Fruit fly (Drosophila melanogaster): Measurements from ENCODE around the gene CG32815.
A peak's percentile ranks its signal among the peaks of the same experiment; 100 is the strongest.

Gene CG32815

dm6 chrX:966818-967217, 34.6 kb downstream of the CG32815 start (continued):
- TF ChIP-seq org-1 (GFP tag; optimal IDR thresholded peaks at IDR 0.05): peak; percentile 36
- TF ChIP-seq hb (GFP tag; IDR thresholded peaks at IDR 0.05; ENCODE audit: partially characterized antibody): no peak
- TF ChIP-seq CG16779 (GFP tag; IDR thresholded peaks at IDR 0.05): no peak
- no peak for TF ChIP-seq NC2β (GFP tag; optimal IDR thresholded peaks at IDR 0.05)
- TF ChIP-seq Doc3 (GFP tag; IDR thresholded peaks at IDR 0.05; ENCODE audit: partially characterized antibody): no peak
- peak; percentile 32 for TF ChIP-seq oc (tag; optimal IDR thresholded peaks at IDR 0.05)
- peak; percentile 31; the same call in 1 of the 3 replicates for TF ChIP-seq ase (GFP tag; IDR thresholded peaks at IDR 0.05)
- no peak for TF ChIP-seq Camta (GFP tag; optimal IDR thresholded peaks at IDR 0.05)
- TF ChIP-seq CG15479 (GFP tag; optimal IDR thresholded peaks at IDR 0.05): no peak
- peak; percentile 49 for TF ChIP-seq CG9932 (GFP tag; IDR thresholded peaks at IDR 0.05)
- TF ChIP-seq dmrt99B (tag; optimal IDR thresholded peaks at IDR 0.05): peak; percentile 62
- peak; percentile 4 for TF ChIP-seq CG18619 (GFP tag; optimal IDR thresholded peaks at IDR 0.05)
- TF ChIP-seq CG30403 (GFP tag; optimal IDR thresholded peaks at IDR 0.05): peak; percentile 15
- TF ChIP-seq klu (GFP tag; IDR thresholded peaks at IDR 0.05): no peak
- no peak for TF ChIP-seq NC2α (GFP tag; optimal IDR thresholded peaks at IDR 0.05)
- no peak for TF ChIP-seq peb (GFP tag; IDR thresholded peaks at IDR 0.05)
- no peak for TF ChIP-seq bigmax (GFP tag; optimal IDR thresholded peaks at IDR 0.05)
- peak; percentile 30 for TF ChIP-seq Oli (tag; optimal IDR thresholded peaks at IDR 0.05)
- TF ChIP-seq Atf3 (GFP tag; optimal IDR thresholded peaks at IDR 0.05): no peak
- peak; percentile 56 for TF ChIP-seq slbo (GFP tag; IDR thresholded peaks at IDR 0.05)
- no peak for TF ChIP-seq CG1602 (GFP tag; optimal IDR thresholded peaks at IDR 0.05)
- TF ChIP-seq CG9817 (tag; optimal IDR thresholded peaks at IDR 0.05): peak; percentile 27
- peak; percentile 24 for TF ChIP-seq CG1603 (tag; optimal IDR thresholded peaks at IDR 0.05)
- TF ChIP-seq Dbx (GFP tag; IDR thresholded peaks at IDR 0.05): peak; percentile 40; the same call in 1 of the 3 replicates
- no peak for TF ChIP-seq CG10321 (GFP tag; IDR thresholded peaks at IDR 0.05)
- peak; percentile 23 for TF ChIP-seq unpg (GFP tag; optimal IDR thresholded peaks at IDR 0.05)
- peak; percentile 16 for TF ChIP-seq fd96Cb (tag; optimal IDR thresholded peaks at IDR 0.05)
- TF ChIP-seq yki (optimal IDR thresholded peaks at IDR 0.05): no peak
- peak; percentile 17; the same call in 1 of the 2 replicates for TF ChIP-seq Oaz (GFP tag; IDR thresholded peaks at IDR 0.05)
- TF ChIP-seq Elba2 (GFP tag; optimal IDR thresholded peaks at IDR 0.05): no peak
- no peak for TF ChIP-seq exex (tag; optimal IDR thresholded peaks at IDR 0.05)
- 0 out of 3 replicates have a peak, but pooled peaks have one; percentile 35 for TF ChIP-seq CG3726 (GFP tag; IDR thresholded peaks at IDR 0.05)
- TF ChIP-seq CG17359 (tag; optimal IDR thresholded peaks at IDR 0.05): peak; percentile 56
- TF ChIP-seq Hmr (GFP tag; optimal IDR thresholded peaks at IDR 0.05): peak; percentile 60
- no peak for TF ChIP-seq ham (GFP tag; IDR thresholded peaks at IDR 0.05)
- peak; percentile 4 for TF ChIP-seq Blimp-1 (GFP tag; optimal IDR thresholded peaks at IDR 0.05)
- peak; percentile 56 for TF ChIP-seq ttk (GFP tag; IDR thresholded peaks at IDR 0.05)
- peak; percentile 48 for TF ChIP-seq cwo (GFP tag; optimal IDR thresholded peaks at IDR 0.05)
- TF ChIP-seq Fer3 (tag; optimal IDR thresholded peaks at IDR 0.05): peak; percentile 30
- peak; percentile 24 for TF ChIP-seq esg (GFP tag; conservative IDR thresholded peaks at IDR 0.05)
- TF ChIP-seq CG14014 (GFP tag; IDR thresholded peaks at IDR 0.05): peak; percentile 47; the same call in 1 of the 2 replicates
- no peak for TF ChIP-seq CG10462 (GFP tag; optimal IDR thresholded peaks at IDR 0.05)
- TF ChIP-seq CG17385 (GFP tag; optimal IDR thresholded peaks at IDR 0.05): peak; percentile 19
- TF ChIP-seq CG33557 (GFP tag; optimal IDR thresholded peaks at IDR 0.05): no peak
- no peak for TF ChIP-seq sim (GFP tag; IDR thresholded peaks at IDR 0.05)
- TF ChIP-seq CG12071 (GFP tag; optimal IDR thresholded peaks at IDR 0.05): peak; percentile 1
- TF ChIP-seq CG4730 (GFP tag; IDR thresholded peaks at IDR 0.05): no peak
- no peak for TF ChIP-seq Dp (GFP tag; optimal IDR thresholded peaks at IDR 0.05)
- TF ChIP-seq CG12391 (tag; optimal IDR thresholded peaks at IDR 0.05): peak; percentile 25
- no peak for TF ChIP-seq toy (GFP tag; IDR thresholded peaks at IDR 0.05)
- TF ChIP-seq lmd (GFP tag; IDR thresholded peaks at IDR 0.05): peak; percentile 46; the same call in 1 of the 2 replicates
